Fruit fly (Drosophila melanogaster): ENCODE data around the gene RpS19a.

RpS19a gene

dm6 chrX:16687400-16688105 lies 49.9 kb downstream of the RpS19a start:
- no peak for TF ChIP-seq CG33017 (tag; optimal IDR thresholded peaks at IDR 0.05)
- no peak for TF ChIP-seq CG1620 (GFP tag; optimal IDR thresholded peaks at IDR 0.05)
- TF ChIP-seq CG11617 (GFP tag; optimal IDR thresholded peaks at IDR 0.05): no peak
- TF ChIP-seq kay (GFP tag; ENCODE audit: borderline replicate concordance): no peak
- peak; percentile 25 for TF ChIP-seq toe (GFP tag; optimal IDR thresholded peaks at IDR 0.05)
- TF ChIP-seq pad (GFP tag; optimal IDR thresholded peaks at IDR 0.05): no peak

dm6 chrX:16688106-16688459 lies 50.4 kb downstream of the RpS19a start:
- no peak for TF ChIP-seq cnc (optimal IDR thresholded peaks at IDR 0.05)
- no peak for TF ChIP-seq cic (GFP tag; optimal IDR thresholded peaks at IDR 0.05)
- TF ChIP-seq CG7045 (GFP tag; optimal IDR thresholded peaks at IDR 0.05): no peak
- TF ChIP-seq CG33017 (tag; optimal IDR thresholded peaks at IDR 0.05): no peak
- no peak for TF ChIP-seq bab1 (GFP tag; optimal IDR thresholded peaks at IDR 0.05)
